Worm (Caenorhabditis elegans) whole organism, midembryonic: ENCODE results near the gene unk-1.
A peak's percentile ranks its signal among the peaks of the same experiment; 100 is the strongest.

Source experiments
- T22C8.4 ChIP-seq: fragments of 200-800 bp; sonication (Bioruptor generic); IDR thresholded peaks from 2 replicates; pipeline ENCODE4 v1.3.6; 2022; ENCODE audit warnings: missing genetic modification characterization, missing compliant biosample characterization
- cog-1 ChIP-seq: sonication (generic microtip); optimal IDR thresholded peaks from 2 replicates; lab custom pipeline; 2016; ENCODE audit warnings: missing genetic modification characterization, missing compliant biosample characterization
- flt-1 ChIP-seq: fragments of 200-800 bp; sonication (Bioruptor generic); IDR thresholded peaks from 2 replicates; pipeline ENCODE4 v1.3.6; 2022; ENCODE audit warnings: missing genetic modification characterization, missing compliant biosample characterization
- klf-2 ChIP-seq: fragments of 200-800 bp; sonication (Bioruptor generic); conservative IDR thresholded peaks from 2 replicates; pipeline ENCODE4 v1.3.6; 2022; ENCODE audit warnings: missing genetic modification reagents, missing genetic modification characterization, missing compliant biosample characterization
- med-1 ChIP-seq: sonication (generic microtip); optimal IDR thresholded peaks from 2 replicates; lab custom pipeline; 2017; ENCODE audit warnings: missing genetic modification characterization, mild to moderate bottlenecking, missing compliant biosample characterization, antibody characterized with exemption, missing genetic modification reagents; ENCODE audit not compliant: insufficient read depth
- ref-1 ChIP-seq: fragments of 200-800 bp; sonication (Bioruptor generic); conservative IDR thresholded peaks from 2 replicates; pipeline ENCODE4 v1.3.6; 2022; ENCODE audit warnings: missing genetic modification reagents, missing genetic modification characterization, missing compliant biosample characterization
- tab-1 ChIP-seq: fragments of 200-800 bp; sonication (Bioruptor generic); IDR thresholded peaks from 2 replicates; pipeline ENCODE4 v1.3.6; 2022; ENCODE audit warnings: missing genetic modification characterization, missing compliant biosample characterization
- ztf-23 ChIP-seq: fragments of 200-800 bp; sonication (Bioruptor generic); IDR thresholded peaks from 2 replicates; pipeline ENCODE4 v1.3.6; 2022; ENCODE audit warnings: missing genetic modification reagents, missing genetic modification characterization, missing compliant biosample characterization
- ztf-29 ChIP-seq: fragments of 200-800 bp; sonication (Bioruptor generic); IDR thresholded peaks from 2 replicates; pipeline ENCODE4 v1.3.6; 2022; ENCODE audit warnings: missing genetic modification reagents, missing genetic modification characterization, missing compliant biosample characterization

Gene unk-1

DNA sequence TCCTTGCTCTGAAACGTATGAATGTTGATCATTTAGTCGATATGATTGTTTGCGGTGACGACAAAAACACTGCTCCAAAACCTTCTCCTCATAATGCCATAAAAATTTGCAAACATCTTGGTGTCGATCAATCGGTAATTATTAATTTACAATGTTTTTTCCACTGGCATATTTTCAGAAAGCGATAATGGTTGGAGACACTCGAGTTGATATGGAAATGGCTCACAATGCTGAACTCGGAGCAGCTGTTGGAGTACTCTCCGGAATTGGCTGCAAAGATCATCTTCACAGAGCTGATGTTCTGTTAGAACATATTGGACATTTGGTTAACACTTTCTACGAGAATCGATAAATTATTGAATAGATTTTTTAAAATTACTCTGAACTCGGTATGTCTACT is 26.3 kb upstream of the unk-1 start:
- TF ChIP-seq cog-1 (tag; lab: Kevin White, UChicago) (no peak), flt-1 (no peak), ztf-29 (no peak), med-1 (GFP tag; lab: Kevin White, UChicago) (no peak), tab-1 (GFP tag; lab: Robert Waterston, UW) (no peak)

DNA sequence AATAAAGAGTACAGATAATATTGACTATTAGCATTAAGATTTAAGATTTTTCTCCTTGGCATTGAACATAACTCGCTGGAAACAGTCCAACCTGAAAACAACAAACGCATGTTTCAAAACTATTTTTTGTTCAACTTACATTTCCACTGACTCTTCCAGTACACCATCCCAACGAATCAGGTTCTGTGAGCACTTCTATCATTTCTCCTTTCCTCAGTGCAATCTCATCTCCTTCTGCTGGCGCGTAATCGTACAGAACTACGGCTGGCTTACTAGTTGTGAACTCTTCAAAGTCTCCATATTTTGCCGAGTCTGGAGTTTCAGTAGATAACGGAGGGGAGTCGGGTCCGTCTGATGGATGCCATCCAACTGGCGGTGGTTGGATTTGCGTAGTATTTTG is 25.6 kb upstream of the unk-1 start:
- TF ChIP-seq T22C8.4 = no peak
- no peak for TF ChIP-seq ref-1 (GFP tag; lab: Robert Waterston, UW)
- no peak for TF ChIP-seq med-1 (GFP tag; lab: Kevin White, UChicago)
- no peak for TF ChIP-seq ztf-29
- no peak for TF ChIP-seq flt-1
- no peak for TF ChIP-seq cog-1 (tag; lab: Kevin White, UChicago)
- no peak for TF ChIP-seq ztf-23
- no peak for TF ChIP-seq tab-1 (GFP tag; lab: Robert Waterston, UW)
- no peak for TF ChIP-seq klf-2 (GFP tag; lab: Robert Waterston, UW)

DNA sequence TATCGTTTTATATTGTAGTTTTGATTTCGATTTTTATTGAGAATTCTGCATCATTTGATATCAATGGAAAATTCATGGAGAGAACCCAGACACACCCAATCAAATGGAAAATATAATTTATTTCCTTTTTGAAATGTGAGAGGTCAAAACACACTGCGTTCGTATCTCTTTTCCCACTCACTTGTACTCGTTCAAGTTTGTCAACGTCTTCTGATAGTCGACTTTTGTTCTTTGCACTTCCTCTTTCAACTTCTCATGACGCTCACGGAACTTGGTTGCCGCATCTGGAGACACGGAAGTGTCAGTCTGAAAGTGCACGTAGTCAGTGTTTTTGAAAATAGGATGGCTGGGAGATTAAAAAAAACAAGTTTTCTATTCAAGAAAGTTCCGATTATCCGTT is 24.5 kb upstream of the unk-1 start:
- TF ChIP-seq ref-1 (GFP tag; lab: Robert Waterston, UW) (no peak), cog-1 (tag; lab: Kevin White, UChicago) (no peak), flt-1 (no peak), med-1 (GFP tag; lab: Kevin White, UChicago) (no peak), ztf-29 (no peak), klf-2 (GFP tag; lab: Robert Waterston, UW) (no peak), tab-1 (GFP tag; lab: Robert Waterston, UW) (no peak), ztf-23 (no peak), T22C8.4 (no peak)

DNA sequence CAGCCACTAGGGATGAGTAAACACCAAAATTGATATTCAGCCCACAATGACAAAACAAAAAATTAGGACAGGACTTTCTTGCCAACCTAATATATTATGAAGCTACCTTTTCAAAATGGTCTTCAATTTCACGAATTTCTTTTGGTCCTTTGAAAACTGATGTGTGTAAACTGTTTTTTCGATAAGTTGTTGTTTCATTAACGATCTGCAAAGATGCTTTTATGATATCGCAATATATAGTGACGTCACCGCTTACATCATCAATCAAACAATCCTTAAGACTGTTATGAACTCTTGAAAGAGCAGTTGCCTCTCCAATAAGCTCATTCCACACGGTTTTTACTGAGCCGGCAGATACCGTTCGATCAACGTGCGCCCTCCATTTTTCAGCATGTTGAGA is 22.7 kb upstream of the unk-1 start:
- TF ChIP-seq ztf-23 (no peak), T22C8.4 (no peak), ref-1 (GFP tag; lab: Robert Waterston, UW) (no peak), ztf-29 (no peak), tab-1 (GFP tag; lab: Robert Waterston, UW) (no peak), med-1 (GFP tag; lab: Kevin White, UChicago) (no peak), cog-1 (tag; lab: Kevin White, UChicago) (no peak), klf-2 (GFP tag; lab: Robert Waterston, UW) (no peak), flt-1 (no peak)

DNA sequence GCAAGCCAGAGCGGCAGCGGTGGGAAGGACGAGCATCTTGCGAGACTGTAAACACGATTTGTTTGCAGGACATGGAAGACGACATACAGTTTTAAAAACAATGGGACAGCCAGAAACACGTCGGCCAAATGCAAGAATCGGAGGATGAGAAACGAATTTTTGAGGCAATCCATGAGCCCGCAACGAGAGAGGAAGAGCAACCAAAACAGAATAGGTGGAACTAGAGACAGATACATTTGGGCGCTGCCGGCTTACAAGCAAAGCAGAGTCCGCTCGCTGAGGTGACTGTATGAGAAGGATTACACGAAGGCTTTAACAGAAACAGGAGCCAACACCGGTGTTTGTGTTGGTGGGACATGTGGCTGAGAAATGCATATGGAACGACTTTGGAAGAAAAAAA is 20.3 kb upstream of the unk-1 start:
- TF ChIP-seq ref-1 (GFP tag; lab: Robert Waterston, UW) (no peak), ztf-29 (no peak), ztf-23 (0 out of 2 replicates have a peak, but pooled peaks have one; percentile 19)

DNA sequence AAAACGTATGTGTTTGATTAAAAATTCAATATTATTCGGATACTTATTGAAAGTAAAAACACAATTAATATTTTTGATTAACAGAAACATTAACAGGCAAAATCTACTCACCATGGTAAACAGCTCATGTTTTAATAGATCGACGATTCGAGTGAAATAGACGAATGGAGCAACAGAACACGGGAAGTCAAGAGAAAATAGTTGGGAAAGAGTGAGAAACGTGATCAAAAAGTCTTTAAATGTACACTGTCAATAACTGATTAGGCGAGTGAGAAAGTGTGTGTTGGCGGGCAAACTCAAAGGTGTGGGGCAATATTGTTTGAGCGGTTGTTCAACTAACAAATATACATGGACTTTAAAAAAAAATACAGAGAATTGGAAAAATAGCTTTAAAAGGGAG is 16.8 kb upstream of the unk-1 start, which contains the start of gene sdpn-1:
sdpn-1 (minus strand) TSS at position 262 of the 400 bp plus-strand sequence.
- TF ChIP-seq ztf-29 = no peak
- TF ChIP-seq T22C8.4 = no peak
- no peak for TF ChIP-seq cog-1 (tag; lab: Kevin White, UChicago)
- no peak for TF ChIP-seq med-1 (GFP tag; lab: Kevin White, UChicago)
- TF ChIP-seq flt-1 = no peak
- TF ChIP-seq klf-2 (GFP tag; lab: Robert Waterston, UW) = no peak
- no peak for TF ChIP-seq tab-1 (GFP tag; lab: Robert Waterston, UW)
- TF ChIP-seq ref-1 (GFP tag; lab: Robert Waterston, UW) = no peak
- no peak for TF ChIP-seq ztf-23

DNA sequence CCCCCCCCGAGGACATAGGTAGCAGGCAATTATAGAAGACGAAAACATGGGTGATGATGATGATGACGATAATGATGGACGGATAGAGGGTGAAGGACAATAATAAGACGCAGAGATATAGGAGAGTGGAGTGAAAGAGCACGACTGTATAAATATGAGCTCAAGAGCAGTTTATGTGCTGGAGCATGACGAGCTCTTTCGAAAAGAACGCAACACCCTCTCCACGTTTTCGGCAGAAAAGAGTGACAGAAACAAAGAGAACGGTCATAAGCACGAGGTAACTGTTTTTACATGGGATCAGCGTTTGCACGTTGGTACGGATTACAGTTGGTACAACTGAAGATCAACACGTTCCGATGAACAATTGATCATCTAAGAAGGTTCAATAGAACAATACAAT is 15.8 kb upstream of the unk-1 start:
- TF ChIP-seq med-1 (GFP tag; lab: Kevin White, UChicago) (no peak), klf-2 (GFP tag; lab: Robert Waterston, UW) (no peak), tab-1 (GFP tag; lab: Robert Waterston, UW) (no peak), ref-1 (GFP tag; lab: Robert Waterston, UW) (no peak), T22C8.4 (no peak), flt-1 (no peak), ztf-23 (no peak), ztf-29 (no peak), cog-1 (tag; lab: Kevin White, UChicago) (no peak)

DNA sequence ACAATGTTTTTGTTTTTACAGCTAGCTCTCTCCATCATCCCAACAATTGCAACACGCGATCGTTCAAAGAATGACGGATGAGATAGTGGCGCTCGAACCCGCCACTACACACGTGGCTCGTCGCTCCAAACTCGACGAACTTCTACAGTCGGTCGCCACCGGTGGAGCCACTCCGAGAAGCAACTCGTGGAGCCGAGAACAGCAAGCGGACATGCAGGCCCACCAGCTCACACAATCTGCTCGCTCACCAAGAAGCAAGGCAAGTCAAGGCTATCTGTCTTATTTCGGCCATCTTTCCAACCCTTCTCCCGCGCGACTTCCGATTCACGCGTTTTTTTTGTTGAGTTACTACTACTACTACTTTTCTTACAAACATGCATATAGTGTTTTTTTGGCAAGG is 11.1 kb upstream of the unk-1 start, which contains the start of the genes F45E1.1 and F45E1.2:
F45E1.1 (plus strand) TSS at position 20 of the 400 bp plus-strand sequence.
F45E1.2 (plus strand) TSS at position 71 of the 400 bp plus-strand sequence.
- no peak for TF ChIP-seq klf-2 (GFP tag; lab: Robert Waterston, UW)
- TF ChIP-seq T22C8.4 = no peak
- TF ChIP-seq ztf-29 = no peak
- TF ChIP-seq cog-1 (tag; lab: Kevin White, UChicago) = no peak

DNA sequence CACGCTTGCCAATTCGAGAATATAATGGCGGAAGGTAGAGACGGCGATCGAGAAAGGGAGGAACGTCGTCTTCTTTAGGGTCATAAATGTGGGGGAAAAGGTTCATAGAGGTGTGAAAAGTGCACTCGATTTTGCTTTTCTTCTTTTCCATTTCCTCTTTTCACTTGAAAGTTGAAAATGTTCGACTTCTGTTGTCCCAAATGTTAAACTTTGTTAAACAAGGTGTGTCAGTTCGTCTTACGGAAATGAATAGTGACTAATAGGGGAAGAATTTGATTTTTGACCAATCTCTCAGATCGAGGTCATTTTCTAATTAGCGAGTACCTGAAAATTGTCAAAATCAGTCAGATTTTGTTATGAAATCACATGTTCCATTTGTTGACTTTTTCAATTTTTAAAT is 9.9 kb upstream of the unk-1 start:
- no peak for TF ChIP-seq ref-1 (GFP tag; lab: Robert Waterston, UW)
- TF ChIP-seq T22C8.4 = no peak
- no peak for TF ChIP-seq tab-1 (GFP tag; lab: Robert Waterston, UW)
- TF ChIP-seq flt-1 = no peak

DNA sequence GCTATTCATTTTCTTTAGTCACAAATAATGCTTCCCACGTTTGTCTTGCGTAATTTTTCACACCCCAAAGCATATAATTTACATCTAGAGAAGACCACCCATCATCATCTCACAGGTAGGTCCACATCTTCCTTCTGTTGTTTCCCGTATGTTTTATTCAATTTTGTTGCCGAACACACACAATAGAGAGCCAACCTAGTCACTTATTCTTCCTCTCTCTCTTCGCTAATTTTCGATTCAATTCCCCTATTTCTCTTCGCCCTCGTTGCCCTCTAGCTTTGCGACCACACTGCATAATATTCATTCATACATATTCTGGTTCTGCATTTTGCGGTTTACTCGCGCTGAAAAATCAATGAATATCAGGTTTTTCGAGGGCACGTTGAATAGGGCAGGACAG is 8.8 kb upstream of the unk-1 start:
- TF ChIP-seq tab-1 (GFP tag; lab: Robert Waterston, UW) = no peak
- TF ChIP-seq cog-1 (tag; lab: Kevin White, UChicago) = no peak
- TF ChIP-seq T22C8.4 = no peak
- no peak for TF ChIP-seq med-1 (GFP tag; lab: Kevin White, UChicago)
- no peak for TF ChIP-seq ztf-29
- no peak for TF ChIP-seq flt-1

DNA sequence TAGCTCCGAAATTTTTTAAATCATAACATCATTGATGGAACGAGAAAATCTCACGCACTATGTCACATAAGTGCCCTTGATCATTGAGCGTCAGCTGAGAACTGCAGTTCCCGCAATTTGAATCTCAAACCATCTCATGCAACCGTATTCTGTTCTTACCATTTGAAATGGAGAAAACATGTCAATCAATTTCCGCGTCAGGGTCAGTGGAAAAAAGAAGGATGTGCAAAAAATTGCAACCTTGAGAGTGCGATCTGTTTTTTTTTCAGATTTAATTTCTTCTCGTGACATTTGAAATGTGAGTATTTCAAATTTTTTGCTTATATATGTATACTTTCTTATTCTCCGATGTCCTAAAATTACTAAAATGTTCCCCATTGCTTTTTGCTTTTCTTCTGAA is 4.1 kb upstream of the unk-1 start:
- TF ChIP-seq tab-1 (GFP tag; lab: Robert Waterston, UW) = no peak
- no peak for TF ChIP-seq flt-1
- no peak for TF ChIP-seq T22C8.4
